Fruit fly (Drosophila melanogaster): ENCODE data around the gene JhI-21.

Gene JhI-21

dm6 chr2L:12010877-12011666 lies 44.8 kb downstream of the JhI-21 start (continued):
- no peak for TF ChIP-seq CG3847 (GFP tag; IDR thresholded peaks at IDR 0.05)
- peak; percentile 94 for TF ChIP-seq CG18619 (GFP tag; optimal IDR thresholded peaks at IDR 0.05)
- TF ChIP-seq ap (GFP tag; IDR thresholded peaks at IDR 0.05), result no peak
- peak; percentile 79 for TF ChIP-seq Six4 (GFP tag; optimal IDR thresholded peaks at IDR 0.05)
- peak; percentile 70 for TF ChIP-seq crc (GFP tag; optimal IDR thresholded peaks at IDR 0.05)
- peak; percentile 53 for TF ChIP-seq Atf3 (GFP tag; optimal IDR thresholded peaks at IDR 0.05)
- TF ChIP-seq onecut (GFP tag; IDR thresholded peaks at IDR 0.05), result peak; percentile 85
- TF ChIP-seq her (GFP tag; optimal IDR thresholded peaks at IDR 0.05), result no peak
- peak; percentile 89 for TF ChIP-seq croc (GFP tag; conservative IDR thresholded peaks at IDR 0.05)
- TF ChIP-seq CG12236 (GFP tag; optimal IDR thresholded peaks at IDR 0.05), result peak; percentile 58
- peak; percentile 48 for TF ChIP-seq CG8089 (GFP tag; optimal IDR thresholded peaks at IDR 0.05)
- TF ChIP-seq en (GFP tag; optimal IDR thresholded peaks at IDR 0.05), result no peak
- peak; percentile 85 for TF ChIP-seq slou (GFP tag; optimal IDR thresholded peaks at IDR 0.05)
- peak; percentile 93 for TF ChIP-seq PHDP (tag; optimal IDR thresholded peaks at IDR 0.05)
- peak; percentile 66 for TF ChIP-seq CG3065 (GFP tag; optimal IDR thresholded peaks at IDR 0.05)
- TF ChIP-seq CG2875 (GFP tag; optimal IDR thresholded peaks at IDR 0.05), result peak; percentile 67
- no peak for TF ChIP-seq nerfin-2 (GFP tag; IDR thresholded peaks at IDR 0.05; ENCODE audit: partially characterized antibody)
- TF ChIP-seq ems (GFP tag; optimal IDR thresholded peaks at IDR 0.05), result peak; percentile 84
- TF ChIP-seq CG13123 (GFP tag; optimal IDR thresholded peaks at IDR 0.05), result peak; percentile 85
- TF ChIP-seq D19B (GFP tag; optimal IDR thresholded peaks at IDR 0.05), result peak; percentile 67
- TF ChIP-seq Myb (GFP tag; optimal IDR thresholded peaks at IDR 0.05), result peak; percentile 20
- no peak for TF ChIP-seq CG15479 (GFP tag; optimal IDR thresholded peaks at IDR 0.05)
- TF ChIP-seq vfl (GFP tag; optimal IDR thresholded peaks at IDR 0.05), result peak; percentile 84
- no peak for TF ChIP-seq H15 (GFP tag; IDR thresholded peaks at IDR 0.05)
- TF ChIP-seq gcm (GFP tag; optimal IDR thresholded peaks at IDR 0.05), result peak; percentile 87
- peak; percentile 87 for TF ChIP-seq CG13775 (GFP tag; optimal IDR thresholded peaks at IDR 0.05)
- peak; percentile 96 for TF ChIP-seq Fer1 (GFP tag; optimal IDR thresholded peaks at IDR 0.05)
- TF ChIP-seq Fer3 (tag; optimal IDR thresholded peaks at IDR 0.05), result peak; percentile 94
- peak; percentile 97 for TF ChIP-seq sens (GFP tag)
- peak; percentile 45 for TF ChIP-seq dm (GFP tag; optimal IDR thresholded peaks at IDR 0.05)
- no peak for TF ChIP-seq Dll (GFP tag; IDR thresholded peaks at IDR 0.05; ENCODE audit: partially characterized antibody)
- peak; percentile 94 for TF ChIP-seq CG12769 (tag; optimal IDR thresholded peaks at IDR 0.05)
- no peak for TF ChIP-seq CG4360 (GFP tag; IDR thresholded peaks at IDR 0.05)
- peak; percentile 81 for TF ChIP-seq Mad (GFP tag; optimal IDR thresholded peaks at IDR 0.05)
- TF ChIP-seq CG5180 (GFP tag; optimal IDR thresholded peaks at IDR 0.05), result peak; percentile 84
- no peak for TF ChIP-seq CG11247 (GFP tag; IDR thresholded peaks at IDR 0.05)
- TF ChIP-seq sc (optimal IDR thresholded peaks at IDR 0.05), result no peak
- peak; percentile 75 for TF ChIP-seq sc (GFP tag; optimal IDR thresholded peaks at IDR 0.05)
- no peak for TF ChIP-seq ERR (GFP tag; optimal IDR thresholded peaks at IDR 0.05)
- peak; percentile 83 for TF ChIP-seq D19A (tag; optimal IDR thresholded peaks at IDR 0.05)
- no peak for TF ChIP-seq cad (GFP tag; optimal IDR thresholded peaks at IDR 0.05)
- peak; percentile 92 for TF ChIP-seq Vsx1 (GFP tag; optimal IDR thresholded peaks at IDR 0.05)
- TF ChIP-seq pzg (GFP tag; optimal IDR thresholded peaks at IDR 0.05), result peak; percentile 6
- peak; percentile 85 for TF ChIP-seq tin (GFP tag; optimal IDR thresholded peaks at IDR 0.05)
- peak; percentile 92 for TF ChIP-seq zen (tag; optimal IDR thresholded peaks at IDR 0.05)
- peak; percentile 81 for TF ChIP-seq Spps (tag; optimal IDR thresholded peaks at IDR 0.05)
- TF ChIP-seq CG31224 (GFP tag; IDR thresholded peaks at IDR 0.05), result no peak
- peak; percentile 94 for TF ChIP-seq CG10147 (GFP tag; optimal IDR thresholded peaks at IDR 0.05)
- peak; percentile 80 for TF ChIP-seq trem (tag; optimal IDR thresholded peaks at IDR 0.05)
- peak; percentile 95 for TF ChIP-seq grau (tag; optimal IDR thresholded peaks at IDR 0.05)
